Fruit fly (Drosophila melanogaster) whole organism, prepupa: ENCODE data around the gene Ldh.
A peak's percentile ranks its signal among the peaks of the same experiment; 100 is the strongest.

Experiments
- Blimp-1 ChIP-seq: fragments of 200-800 bp; sonication (Bioruptor generic); optimal IDR thresholded peaks from 3 replicates; lab custom pipeline; 2017; ENCODE audit warnings: missing biosample characterization, missing genetic modification characterization, mild to moderate bottlenecking, moderate library complexity, missing genetic modification reagents
- CG11762 ChIP-seq: fragments of 200-800 bp; sonication (Bioruptor generic); optimal IDR thresholded peaks from 3 replicates; lab custom pipeline; 2016; ENCODE audit warnings: missing biosample characterization, missing genetic modification characterization; ENCODE audit not compliant: insufficient read depth
- CG1621 ChIP-seq: fragments of 200-800 bp; sonication (Bioruptor generic); optimal IDR thresholded peaks from 3 replicates; lab custom pipeline; 2018; ENCODE audit warnings: missing biosample characterization, mild to moderate bottlenecking, missing genetic modification characterization
- CG31627 ChIP-seq: fragments of 200-800 bp; sonication (Bioruptor generic); optimal IDR thresholded peaks from 3 replicates; lab custom pipeline; 2016; ENCODE audit warnings: missing biosample characterization, missing genetic modification characterization
- CG32006 ChIP-seq: fragments of 200-800 bp; sonication (Bioruptor generic); optimal IDR thresholded peaks from 3 replicates; lab custom pipeline; 2017; ENCODE audit warnings: missing biosample characterization, mild to moderate bottlenecking, missing genetic modification characterization
- CG34406 ChIP-seq: fragments of 200-800 bp; sonication (Bioruptor generic); optimal IDR thresholded peaks from 3 replicates; lab custom pipeline; 2016; ENCODE audit warnings: missing biosample characterization, missing genetic modification characterization
- CG3919 ChIP-seq: fragments of 200-800 bp; sonication (Bioruptor generic); optimal IDR thresholded peaks from 3 replicates; lab custom pipeline; 2016; ENCODE audit warnings: missing biosample characterization, missing genetic modification characterization
- CG6163 ChIP-seq: fragments of 200-800 bp; sonication (Bioruptor generic); IDR thresholded peaks from 3 replicates; pipeline ENCODE4 v1.3.6; 2022; ENCODE audit warnings: missing biosample characterization, missing genetic modification characterization
- CG6276 ChIP-seq: fragments of 200-800 bp; sonication (Bioruptor generic); optimal IDR thresholded peaks from 2 replicates; lab custom pipeline; 2017; ENCODE audit warnings: missing biosample characterization, mild to moderate bottlenecking, missing genetic modification characterization
- CG6792 ChIP-seq: fragments of 200-800 bp; sonication (Bioruptor generic); optimal IDR thresholded peaks from 3 replicates; lab custom pipeline; 2016; ENCODE audit warnings: missing biosample characterization, missing genetic modification characterization
- CG6808 ChIP-seq: fragments of 200-800 bp; sonication (Bioruptor generic); optimal IDR thresholded peaks from 3 replicates; lab custom pipeline; 2017; ENCODE audit warnings: missing biosample characterization, missing genetic modification characterization, mild to moderate bottlenecking, moderate library complexity, missing genetic modification reagents
- CG7368 ChIP-seq: fragments of 200-800 bp; sonication (Bioruptor generic); optimal IDR thresholded peaks from 3 replicates; lab custom pipeline; 2016; ENCODE audit warnings: missing biosample characterization, missing genetic modification characterization
- CG8119 ChIP-seq: fragments of 200-800 bp; sonication (Bioruptor generic); IDR thresholded peaks from 3 replicates; pipeline ENCODE4 v1.3.6; 2022; ENCODE audit warnings: missing biosample characterization, missing genetic modification characterization
- CG8319 ChIP-seq: fragments of 200-800 bp; sonication (Bioruptor generic); optimal IDR thresholded peaks from 3 replicates; lab custom pipeline; 2016; ENCODE audit warnings: missing biosample characterization, missing genetic modification characterization
- CG8632 ChIP-seq: fragments of 200-800 bp; sonication (Bioruptor generic); optimal IDR thresholded peaks from 3 replicates; lab custom pipeline; 2016; ENCODE audit warnings: missing biosample characterization, missing genetic modification characterization
- CG9139 ChIP-seq: fragments of 200-800 bp; sonication (Bioruptor generic); optimal IDR thresholded peaks from 3 replicates; lab custom pipeline; 2017; ENCODE audit warnings: missing biosample characterization, mild to moderate bottlenecking, missing genetic modification characterization
- Eip75B ChIP-seq: fragments of 200-800 bp; sonication (Bioruptor generic); optimal IDR thresholded peaks from 3 replicates; lab custom pipeline; 2016; ENCODE audit warnings: missing biosample characterization, missing genetic modification characterization
- Eip78C ChIP-seq: fragments of 200-800 bp; sonication (Bioruptor generic); peaks from one replicate; lab custom pipeline; 2016; ENCODE audit warnings: missing biosample characterization, missing genetic modification characterization
- Eip93F ChIP-seq: fragments of 200-800 bp; sonication (Bioruptor generic); optimal IDR thresholded peaks from 2 replicates; lab custom pipeline; 2016; ENCODE audit warnings: missing biosample characterization, mild to moderate bottlenecking, missing genetic modification characterization
- Gug ChIP-seq: fragments of 200-800 bp; sonication (Bioruptor generic); IDR thresholded peaks from 2 replicates; pipeline ENCODE4 v1.3.6; 2022; ENCODE audit warnings: missing biosample characterization, missing genetic modification characterization
- Hr4 ChIP-seq: fragments of 200-800 bp; sonication (Bioruptor generic); optimal IDR thresholded peaks from 3 replicates; lab custom pipeline; 2016; ENCODE audit warnings: missing biosample characterization, missing genetic modification characterization
- Lpt ChIP-seq: fragments of 200-800 bp; sonication (Bioruptor generic); optimal IDR thresholded peaks from 3 replicates; lab custom pipeline; 2016; ENCODE audit warnings: missing biosample characterization, missing genetic modification characterization
- Met ChIP-seq: fragments of 200-800 bp; sonication (Bioruptor generic); optimal IDR thresholded peaks from 3 replicates; lab custom pipeline; 2016; ENCODE audit warnings: missing biosample characterization, missing genetic modification characterization
- OdsH ChIP-seq: fragments of 200-800 bp; sonication (Bioruptor generic); optimal IDR thresholded peaks from 3 replicates; lab custom pipeline; 2016; ENCODE audit warnings: missing biosample characterization, missing genetic modification characterization
- Smox ChIP-seq: fragments of 200-800 bp; sonication (Bioruptor generic); optimal IDR thresholded peaks from 3 replicates; lab custom pipeline; 2016; ENCODE audit warnings: missing biosample characterization, missing genetic modification characterization
- Sox102F ChIP-seq: fragments of 200-800 bp; sonication (Bioruptor generic); optimal IDR thresholded peaks from 2 replicates; lab custom pipeline; 2016; ENCODE audit warnings: missing biosample characterization, mild to moderate bottlenecking, missing genetic modification characterization
- acj6 ChIP-seq: fragments of 200-800 bp; sonication (Bioruptor generic); optimal IDR thresholded peaks from 3 replicates; lab custom pipeline; 2016; ENCODE audit warnings: missing biosample characterization, missing genetic modification characterization
- cyc ChIP-seq: fragments of 200-800 bp; sonication (Bioruptor generic); optimal IDR thresholded peaks from 3 replicates; lab custom pipeline; 2016; ENCODE audit warnings: missing biosample characterization, missing genetic modification characterization
- dac ChIP-seq: fragments of 200-800 bp; sonication (Bioruptor generic); optimal IDR thresholded peaks from 2 replicates; lab custom pipeline; 2017; ENCODE audit warnings: missing biosample characterization, mild to moderate bottlenecking, missing genetic modification characterization
- dsx ChIP-seq: fragments of 200-800 bp; optimal IDR thresholded peaks from 3 replicates; lab custom pipeline; 2019; ENCODE audit warnings: missing biosample characterization, mild to moderate bottlenecking, missing genetic modification characterization, moderate library complexity; ENCODE audit not compliant: poor library complexity, severe bottlenecking
- eg ChIP-seq: fragments of 200-800 bp; sonication (Bioruptor generic); IDR thresholded peaks from 3 replicates; pipeline ENCODE4 v1.3.6; 2022; ENCODE audit warnings: missing biosample characterization, missing genetic modification characterization
- esn ChIP-seq: fragments of 200-800 bp; sonication (Bioruptor generic); optimal IDR thresholded peaks from 2 replicates; lab custom pipeline; 2016; ENCODE audit warnings: missing biosample characterization, mild to moderate bottlenecking, missing genetic modification characterization, moderate library complexity
- fd59A ChIP-seq: fragments of 200-800 bp; sonication (Bioruptor generic); optimal IDR thresholded peaks from 2 replicates; lab custom pipeline; 2017; ENCODE audit warnings: missing biosample characterization, mild to moderate bottlenecking, missing genetic modification characterization, missing genetic modification reagents
- fkh ChIP-seq: fragments of 200-800 bp; sonication (Bioruptor generic); optimal IDR thresholded peaks from 3 replicates; lab custom pipeline; 2017; ENCODE audit warnings: missing biosample characterization, mild to moderate bottlenecking, missing genetic modification characterization, moderate library complexity
- lz ChIP-seq: fragments of 200-800 bp; sonication (Bioruptor generic); optimal IDR thresholded peaks from 3 replicates; lab custom pipeline; 2016; ENCODE audit warnings: missing biosample characterization, missing genetic modification characterization
- net ChIP-seq: fragments of 200-800 bp; sonication (Bioruptor generic); optimal IDR thresholded peaks from 3 replicates; lab custom pipeline; 2016; ENCODE audit warnings: missing biosample characterization, missing genetic modification characterization
- salr ChIP-seq, 2 experiments: fragments of 200-800 bp; sonication (Bioruptor generic); optimal IDR thresholded peaks; 3 replicates each; lab custom pipeline; 2016 to 2018; ENCODE audit warnings: missing biosample characterization in 2 of 2, missing genetic modification characterization in 2 of 2, mild to moderate bottlenecking in 1 of 2
- spab ChIP-seq: fragments of 200-800 bp; sonication (Bioruptor generic); optimal IDR thresholded peaks from 2 replicates; lab custom pipeline; 2017; ENCODE audit warnings: missing biosample characterization, mild to moderate bottlenecking, missing genetic modification characterization, missing genetic modification reagents
- ss ChIP-seq, 2 experiments: fragments of 200-800 bp; sonication (Bioruptor generic); optimal IDR thresholded peaks; 2 replicates in 1 of 2; 3 replicates in 1 of 2; lab custom pipeline; 2017 to 2018; ENCODE audit warnings: mild to moderate bottlenecking in 2 of 2, missing biosample characterization in 2 of 2, missing genetic modification characterization in 2 of 2, moderate library complexity in 1 of 2
- svp ChIP-seq: fragments of 200-800 bp; sonication (Bioruptor generic); peaks from one replicate; lab custom pipeline; 2016; ENCODE audit warnings: missing biosample characterization, missing genetic modification characterization
- topi ChIP-seq: fragments of 200-800 bp; sonication (Bioruptor generic); optimal IDR thresholded peaks from 3 replicates; lab custom pipeline; 2016; ENCODE audit warnings: missing biosample characterization, missing genetic modification characterization

Ldh gene

dm6 chr3L:6256408-6257188 lies 5.9 kb downstream of the Ldh start, which contains the start of gene Best2 (continued):
- TF ChIP-seq dac (peak; percentile 75), CG6792 (GFP tag; lab: Kevin White, UChicago) (peak; percentile 96), Eip75B (peak; percentile 93), Smox (peak; percentile 95), CG8632 (peak; percentile 93), Met (GFP tag; lab: Kevin White, UChicago) (peak; percentile 97), CG9139 (peak; percentile 84), CG3919 (peak; percentile 93), CG6808 (GFP tag; lab: Kevin White, UChicago) (peak; percentile 94), salr (GFP tag; optimal IDR thresholded peaks at IDR 0.05; lab: Kevin White, UChicago) (peak; percentile 65 to 88), spab (GFP tag; lab: Kevin White, UChicago) (peak; percentile 91), acj6 (peak; percentile 95), CG6163 (GFP tag; lab: Robert Waterston, UW) (peak; percentile 95), fd59A (peak; percentile 86), Sox102F (GFP tag; lab: Kevin White, UChicago) (peak; percentile 94), CG7368 (peak; percentile 86), Blimp-1 (GFP tag; lab: Kevin White, UChicago) (peak; percentile 87), eg (GFP tag; lab: Robert Waterston, UW) (peak; percentile 94), CG34406 (peak; percentile 94), CG32006 (GFP tag; lab: Kevin White, UChicago) (peak; percentile 93), lz (GFP tag; lab: Kevin White, UChicago) (peak; percentile 97), Gug (peak; percentile 95), net (GFP tag; lab: Kevin White, UChicago) (peak; percentile 92), Hr4 (GFP tag; lab: Kevin White, UChicago) (peak; percentile 90), CG8119 (peak; percentile 98)
- TF ChIP-seq, all 60 proteins: peak for 59

- TF ChIP-seq CG8319 (no peak), Eip93F (GFP tag; lab: Kevin White, UChicago) (no peak), Lpt (GFP tag; lab: Kevin White, UChicago) (no peak), topi (peak; percentile 26), fkh (peak; percentile 63)
Observed at dm6 chr3L:6254427-6255105, 7.9 kb downstream of the Ldh start.

- TF ChIP-seq svp (GFP tag; lab: Kevin White, UChicago) (peak; percentile 3), CG7368 (no peak), Eip78C (GFP tag; lab: Kevin White, UChicago) (peak; percentile 83)
Observed at dm6 chr3L:6253730-6254129, 8.8 kb downstream of the Ldh start.

- TF ChIP-seq eg (GFP tag; lab: Robert Waterston, UW) (peak; percentile 67; the same call in 1 of the 3 replicates), cyc (GFP tag; lab: Kevin White, UChicago) (peak; percentile 33), Sox102F (GFP tag; lab: Kevin White, UChicago) (peak; percentile 19), esn (GFP tag; lab: Kevin White, UChicago) (peak; percentile 64), acj6 (peak; percentile 33), net (GFP tag; lab: Kevin White, UChicago) (peak; percentile 7), OdsH (GFP tag; lab: Kevin White, UChicago) (peak; percentile 16), CG6163 (GFP tag; lab: Robert Waterston, UW) (peak; percentile 59; the same call in 2 of the 3 replicates), ss (GFP tag; optimal IDR thresholded peaks at IDR 0.05; lab: Kevin White, UChicago) (peak in 1 of 2 experiments; percentile 36), CG1621 (tag; lab: Kevin White, UChicago) (no peak), Smox (peak; percentile 59), CG11762 (no peak), dsx (GFP tag; lab: Kevin White, UChicago) (peak; percentile 31), CG34406 (no peak), CG31627 (peak; percentile 40), Eip78C (GFP tag; lab: Kevin White, UChicago) (peak; percentile 76), Blimp-1 (GFP tag; lab: Kevin White, UChicago) (peak; percentile 35), CG8319 (no peak), CG6276 (peak; percentile 64)
Observed at dm6 chr3L:6249178-6250078, 13.1 kb downstream of the Ldh start.
